Worm (Caenorhabditis elegans) whole organism, L1 larva: ENCODE measurements around the gene str-253.

Experiments
- C16A3.4 ChIP-seq: fragments of 150-350 bp; optimal IDR thresholded peaks from 2 replicates; lab custom pipeline; 2014; ENCODE audit warnings: missing biosample characterization, missing genetic modification characterization
- F16B12.6 ChIP-seq: fragments of 150-350 bp; optimal IDR thresholded peaks from 2 replicates; lab custom pipeline; 2014; ENCODE audit warnings: missing biosample characterization, missing genetic modification characterization
- aly-2 ChIP-seq: fragments of 150-350 bp; optimal IDR thresholded peaks from 2 replicates; lab custom pipeline; 2014; ENCODE audit warnings: missing biosample characterization, missing genetic modification characterization
- ama-1 ChIP-seq: fragments of 150-350 bp; optimal IDR thresholded peaks from 2 replicates; lab custom pipeline; 2014
- ceh-63 ChIP-seq: fragments of 200-800 bp; sonication (Bioruptor generic); optimal IDR thresholded peaks from 2 replicates; lab custom pipeline; 2018; ENCODE audit warnings: mild to moderate bottlenecking, missing genetic modification characterization, missing compliant biosample characterization
- ceh-8 ChIP-seq: fragments of 200-800 bp; sonication (Bioruptor generic); optimal IDR thresholded peaks from 2 replicates; lab custom pipeline; 2018; ENCODE audit warnings: mild to moderate bottlenecking, missing genetic modification characterization, moderate library complexity, missing compliant biosample characterization
- ceh-88 ChIP-seq: fragments of 200-800 bp; sonication (Bioruptor generic); IDR thresholded peaks from 2 replicates; pipeline ENCODE4 v1.3.6; 2022; ENCODE audit warnings: missing genetic modification characterization, missing compliant biosample characterization
- dpl-1 ChIP-seq, 3 experiments: fragments of 150-350 bp in 2 of 3; sonication (generic microtip) in 1 of 3; optimal IDR thresholded peaks; 2 replicates each; lab custom pipeline; 2014 to 2017; ENCODE audit warnings: missing biosample characterization in 3 of 3, missing genetic modification characterization in 3 of 3, missing genetic modification reagents in 3 of 3
- dsc-1 ChIP-seq: sonication (generic microtip); optimal IDR thresholded peaks from 2 replicates; lab custom pipeline; 2016; ENCODE audit warnings: mild to moderate bottlenecking, missing genetic modification characterization, missing compliant biosample characterization
- egl-13 ChIP-seq: sonication (generic microtip); optimal IDR thresholded peaks from 2 replicates; lab custom pipeline; 2016; ENCODE audit warnings: missing genotype, missing genetic modification reagents, missing genetic modification characterization, missing compliant biosample characterization
- egl-27 ChIP-seq, 2 experiments: fragments of 150-350 bp in 1 of 2; sonication (generic microtip); optimal IDR thresholded peaks; 3 replicates each; lab custom pipeline; 2017 to 2018; ENCODE audit warnings: missing biosample characterization in 2 of 2, missing genetic modification characterization in 2 of 2, missing genetic modification reagents in 2 of 2
- elt-2 ChIP-seq: sonication (generic microtip); optimal IDR thresholded peaks from 2 replicates; lab custom pipeline; 2016; ENCODE audit warnings: missing genetic modification characterization, mild to moderate bottlenecking, inconsistent platforms, missing compliant biosample characterization, missing genetic modification reagents
- ets-5 ChIP-seq: fragments of 200-800 bp; sonication (Bioruptor generic); IDR thresholded peaks from 2 replicates; pipeline ENCODE4 v1.3.6; 2022; ENCODE audit warnings: missing genetic modification characterization, missing compliant biosample characterization
- fkh-10 ChIP-seq: sonication (generic microtip); optimal IDR thresholded peaks from 2 replicates; lab custom pipeline; 2017; ENCODE audit warnings: missing biosample characterization, missing genetic modification reagents, missing genetic modification characterization
- fos-1 ChIP-seq: fragments of 150-350 bp; optimal IDR thresholded peaks from 2 replicates; lab custom pipeline; 2014; ENCODE audit warnings: missing biosample characterization, missing genetic modification characterization
- grh-1 ChIP-seq: fragments of 200-800 bp; sonication (Bioruptor generic); IDR thresholded peaks from 2 replicates; pipeline ENCODE4 v1.3.6; 2022; ENCODE audit warnings: missing genetic modification reagents, missing genetic modification characterization, missing compliant biosample characterization
- irx-1 ChIP-seq: sonication (generic microtip); optimal IDR thresholded peaks from 2 replicates; lab custom pipeline; 2016; ENCODE audit warnings: missing genetic modification characterization, missing compliant biosample characterization
- jun-1 ChIP-seq: fragments of 150-350 bp; optimal IDR thresholded peaks from 2 replicates; lab custom pipeline; 2014; ENCODE audit warnings: missing biosample characterization, missing genetic modification reagents, missing genetic modification characterization
- lin-13 ChIP-seq: fragments of 150-350 bp; optimal IDR thresholded peaks from 2 replicates; lab custom pipeline; 2014; ENCODE audit warnings: missing biosample characterization, missing genetic modification reagents, missing genetic modification characterization
- lin-15B ChIP-seq: fragments of 150-350 bp; sonication (generic microtip); optimal IDR thresholded peaks from 3 replicates; lab custom pipeline; 2014; ENCODE audit warnings: missing biosample characterization, missing genetic modification characterization
- lir-3 ChIP-seq: sonication (generic microtip); optimal IDR thresholded peaks from 2 replicates; lab custom pipeline; 2016; ENCODE audit warnings: mild to moderate bottlenecking, missing genetic modification characterization, moderate library complexity, missing compliant biosample characterization; ENCODE audit not compliant: poor library complexity
- mdl-1 ChIP-seq, 2 experiments: fragments of 150-350 bp; optimal IDR thresholded peaks; 2 replicates each; lab custom pipeline; 2014 to 2017; ENCODE audit warnings: missing biosample characterization in 2 of 2, missing genetic modification characterization in 2 of 2, inconsistent platforms in 1 of 2
- nhr-11 ChIP-seq: fragments of 150-350 bp; optimal IDR thresholded peaks from 2 replicates; lab custom pipeline; 2014; ENCODE audit warnings: missing biosample characterization, missing genetic modification characterization
- nhr-19 ChIP-seq: fragments of 200-800 bp; sonication (Bioruptor generic); conservative IDR thresholded peaks from 2 replicates; pipeline ENCODE4 v1.3.6; 2022; ENCODE audit warnings: missing genetic modification characterization, missing compliant biosample characterization
- nhr-20 ChIP-seq: sonication (generic microtip); optimal IDR thresholded peaks from 2 replicates; lab custom pipeline; 2016; ENCODE audit warnings: mild to moderate bottlenecking, missing genetic modification characterization, missing compliant biosample characterization
- nhr-28 ChIP-seq: fragments of 150-350 bp; optimal IDR thresholded peaks from 2 replicates; lab custom pipeline; 2014; ENCODE audit warnings: missing biosample characterization, missing genetic modification characterization
- nhr-71 ChIP-seq: sonication (generic microtip); optimal IDR thresholded peaks from 2 replicates; lab custom pipeline; 2016; ENCODE audit warnings: mild to moderate bottlenecking, missing genetic modification characterization, moderate library complexity, missing compliant biosample characterization
- nhr-76 ChIP-seq: sonication (generic microtip); optimal IDR thresholded peaks from 2 replicates; lab custom pipeline; 2017; ENCODE audit warnings: missing biosample characterization, missing genetic modification characterization
- nhr-85 ChIP-seq: sonication (generic microtip); peaks from one replicate; lab custom pipeline; 2016; ENCODE audit warnings: missing genetic modification characterization, inconsistent platforms, missing compliant biosample characterization
- skn-1 ChIP-seq: fragments of 150-350 bp; optimal IDR thresholded peaks from 2 replicates; lab custom pipeline; 2014; ENCODE audit warnings: missing biosample characterization, missing genetic modification characterization
- snpc-4 ChIP-seq: fragments of 150-350 bp; optimal IDR thresholded peaks from 2 replicates; lab custom pipeline; 2014; ENCODE audit warnings: missing biosample characterization, missing genetic modification characterization
- snu-23 ChIP-seq: sonication (generic microtip); optimal IDR thresholded peaks from 2 replicates; lab custom pipeline; 2016; ENCODE audit warnings: missing genetic modification characterization, missing compliant biosample characterization
- sup-37 ChIP-seq: fragments of 200-800 bp; sonication (Bioruptor generic); optimal IDR thresholded peaks from 2 replicates; lab custom pipeline; 2018; ENCODE audit warnings: mild to moderate bottlenecking, missing genetic modification characterization, missing compliant biosample characterization
- swsn-7 ChIP-seq: sonication (generic microtip); optimal IDR thresholded peaks from 2 replicates; lab custom pipeline; 2016; ENCODE audit warnings: missing genetic modification characterization, missing compliant biosample characterization
- tbx-2 ChIP-seq: sonication (generic microtip); optimal IDR thresholded peaks from 2 replicates; lab custom pipeline; 2016; ENCODE audit warnings: missing genetic modification characterization, missing compliant biosample characterization
- tlp-1 ChIP-seq: fragments of 150-350 bp; optimal IDR thresholded peaks from 2 replicates; lab custom pipeline; 2014; ENCODE audit warnings: missing biosample characterization, missing genetic modification characterization
- unc-130 ChIP-seq: fragments of 150-350 bp; optimal IDR thresholded peaks from 2 replicates; lab custom pipeline; 2017; ENCODE audit warnings: missing biosample characterization, missing genetic modification characterization, inconsistent platforms
- unc-62 ChIP-seq: fragments of 150-350 bp; optimal IDR thresholded peaks from 2 replicates; lab custom pipeline; 2014; ENCODE audit warnings: missing biosample characterization, missing genetic modification reagents, missing genetic modification characterization
- vab-15 ChIP-seq: sonication (generic microtip); optimal IDR thresholded peaks from 2 replicates; lab custom pipeline; 2017; ENCODE audit warnings: missing genotype, mild to moderate bottlenecking, missing genetic modification characterization, missing compliant biosample characterization
- xbp-1 ChIP-seq: sonication (generic microtip); optimal IDR thresholded peaks from 2 replicates; lab custom pipeline; 2016; ENCODE audit warnings: missing genetic modification characterization, missing compliant biosample characterization
- zip-4 ChIP-seq: fragments of 200-800 bp; sonication (Bioruptor generic); optimal IDR thresholded peaks from 2 replicates; lab custom pipeline; 2018; ENCODE audit warnings: mild to moderate bottlenecking, missing genetic modification characterization, moderate library complexity, missing compliant biosample characterization
- ztf-4 ChIP-seq: fragments of 150-350 bp; optimal IDR thresholded peaks from 2 replicates; lab custom pipeline; 2014; ENCODE audit warnings: missing biosample characterization, missing genetic modification characterization

str-253 gene

ce11 chrV:2207527-2207926 lies 46.9 kb downstream of the str-253 start:
- TF ChIP-seq zip-4 (GFP tag; lab: Kevin White, UChicago) (no peak), nhr-76 (tag; lab: Kevin White, UChicago) (no peak), ceh-88 (GFP tag; lab: Robert Waterston, UW) (no peak), nhr-71 (no peak), ztf-4 (tag; lab: Kevin White, UChicago) (no peak), ama-1 (lab: Kevin White, UChicago) (no peak), sup-37 (GFP tag; lab: Kevin White, UChicago) (no peak), vab-15 (tag; lab: Kevin White, UChicago) (no peak), fos-1 (no peak), nhr-28 (tag; lab: Kevin White, UChicago) (no peak), snu-23 (GFP tag; lab: Kevin White, UChicago) (no peak), C16A3.4 (tag; lab: Kevin White, UChicago) (no peak), lin-13 (GFP tag; lab: Kevin White, UChicago) (no peak), elt-2 (tag; lab: Kevin White, UChicago) (no peak), nhr-19 (GFP tag; lab: Robert Waterston, UW) (no peak), lin-15B (no peak), nhr-20 (tag; lab: Kevin White, UChicago) (no peak), grh-1 (GFP tag; lab: Robert Waterston, UW) (no peak), F16B12.6 (tag; lab: Kevin White, UChicago) (no peak), ets-5 (no peak)

ce11 chrV:2206801-2207200 lies 47.6 kb downstream of the str-253 start, which contains the start of gene svh-11:
Gene svh-11 (plus strand): TSS chrV:2207101.
- no peak for TF ChIP-seq ceh-88 (GFP tag; lab: Robert Waterston, UW)
- no peak for TF ChIP-seq ceh-63
- TF ChIP-seq sup-37 (GFP tag; lab: Kevin White, UChicago): no peak
- no peak for TF ChIP-seq dsc-1 (tag; lab: Kevin White, UChicago)
- TF ChIP-seq nhr-85 (tag; lab: Kevin White, UChicago): no peak
- no peak for TF ChIP-seq swsn-7 (tag; lab: Kevin White, UChicago)
- TF ChIP-seq fkh-10: no peak
- TF ChIP-seq nhr-71: no peak
- no peak for TF ChIP-seq lin-13 (GFP tag; lab: Kevin White, UChicago)
- TF ChIP-seq nhr-11 (tag; lab: Kevin White, UChicago): no peak
- TF ChIP-seq ceh-8 (GFP tag; lab: Kevin White, UChicago): no peak
- no peak for TF ChIP-seq aly-2 (tag; lab: Kevin White, UChicago)
- TF ChIP-seq tlp-1 (tag; lab: Kevin White, UChicago): no peak
- TF ChIP-seq lir-3 (tag; lab: Kevin White, UChicago): no peak
- no peak for TF ChIP-seq dpl-1 (GFP tag; optimal IDR thresholded peaks at IDR 0.05; lab: Kevin White, UChicago)
- TF ChIP-seq skn-1: no peak
- TF ChIP-seq xbp-1 (tag; lab: Kevin White, UChicago): no peak
- no peak for TF ChIP-seq zip-4 (GFP tag; lab: Kevin White, UChicago)

- TF ChIP-seq lin-15B (no peak), ama-1 (lab: Kevin White, UChicago) (no peak), egl-13 (tag; lab: Kevin White, UChicago) (no peak), irx-1 (no peak), tbx-2 (tag; lab: Kevin White, UChicago) (no peak), swsn-7 (tag; lab: Kevin White, UChicago) (no peak), mdl-1 (tag; optimal IDR thresholded peaks at IDR 0.05; lab: Kevin White, UChicago) (no peak), unc-62 (GFP tag; lab: Kevin White, UChicago) (no peak), snpc-4 (tag; lab: Kevin White, UChicago) (no peak), jun-1 (tag; lab: Kevin White, UChicago) (no peak), egl-27 (tag; optimal IDR thresholded peaks at IDR 0.05; lab: Kevin White, UChicago) (no peak), unc-130 (no peak)
Observed at ce11 chrV:2206181-2206580, 48.2 kb downstream of the str-253 start, which contains the start of gene srt-40. Gene srt-40 (minus strand): TSS chrV:2206281.
